Worm (Caenorhabditis elegans): ENCODE data around the gene C11E4.7.
A peak's percentile ranks its signal among the peaks of the same experiment; 100 is the strongest.

C11E4.7 gene

ce11 chrX:9587642-9588041 lies 29.4 kb upstream of the C11E4.7 start, which contains the start of gene gpx-3:
Gene gpx-3, plus strand, starts transcription at chrX:9587942.
- TF ChIP-seq aha-1 (tag): peak; percentile 15
- no peak for TF ChIP-seq Y105C5A.15 (GFP tag; IDR thresholded peaks at IDR 0.05)

DNA sequence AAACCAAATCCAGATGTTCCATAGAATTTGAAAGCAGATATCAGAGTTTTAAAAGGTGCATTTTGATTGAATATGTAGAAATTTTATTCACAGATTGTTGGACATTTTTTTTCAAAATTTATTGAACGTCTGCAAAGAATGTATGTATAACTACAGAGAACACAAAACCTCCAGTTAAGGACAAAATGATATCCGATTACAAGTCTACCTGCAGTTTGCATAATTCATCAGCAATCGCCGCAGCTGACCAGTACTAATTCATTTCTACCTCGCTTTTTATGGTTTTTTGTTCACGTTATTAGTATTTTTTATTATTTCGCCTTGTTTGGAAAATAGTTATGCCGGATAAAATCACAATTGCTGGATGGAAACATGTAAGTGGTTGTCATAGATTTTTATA lies 27.9 kb upstream of the C11E4.7 start, which contains the start of gene del-8:
TSS of gene del-8 (plus strand) at position 301 of the 400 bp plus-strand sequence.
- TF ChIP-seq dpl-1 (GFP tag; optimal IDR thresholded peaks at IDR 0.05) (no peak), saeg-2 (GFP tag; IDR thresholded peaks at IDR 0.05) (no peak), dmd-9 (GFP tag; IDR thresholded peaks at IDR 0.05) (no peak)

- no peak for TF ChIP-seq lin-38 (GFP tag; IDR thresholded peaks at IDR 0.05)
- no peak for TF ChIP-seq hlh-30 (tag; optimal IDR thresholded peaks at IDR 0.05; ENCODE audit: insufficient read depth)
- no peak for TF ChIP-seq php-3 (GFP tag; IDR thresholded peaks at IDR 0.05)
- TF ChIP-seq lsy-2 (tag; optimal IDR thresholded peaks at IDR 0.05): no peak
- TF ChIP-seq nhr-25 (tag; optimal IDR thresholded peaks at IDR 0.05; ENCODE audit: borderline replicate concordance, insufficient read depth): no peak
- TF ChIP-seq hmg-1.1 (GFP tag; IDR thresholded peaks at IDR 0.05): no peak
- no peak for TF ChIP-seq ceh-28 (tag; optimal IDR thresholded peaks at IDR 0.05)
- no peak for TF ChIP-seq lin-39 (tag; optimal IDR thresholded peaks at IDR 0.05)
- TF ChIP-seq nhr-41 (GFP tag; IDR thresholded peaks at IDR 0.05): no peak
- TF ChIP-seq ceh-32 (tag; optimal IDR thresholded peaks at IDR 0.05; ENCODE audit: poor library complexity): no peak
- no peak for TF ChIP-seq dmd-9 (GFP tag; IDR thresholded peaks at IDR 0.05)
- TF ChIP-seq ceh-44 (GFP tag; IDR thresholded peaks at IDR 0.05): no peak
- TF ChIP-seq skn-1 (tag; optimal IDR thresholded peaks at IDR 0.05): no peak
- no peak for TF ChIP-seq mxl-2 (GFP tag; conservative IDR thresholded peaks at IDR 0.05)
Measured at ce11 chrX:9597299-9597698, 19.7 kb upstream of the C11E4.7 start.

ce11 chrX:9602625-9603024 lies 14.4 kb upstream of the C11E4.7 start:
- TF ChIP-seq pqm-1 (tag; optimal IDR thresholded peaks at IDR 0.05) (peak; percentile 77), ceh-44 (GFP tag; IDR thresholded peaks at IDR 0.05) (no peak), hlh-11 (tag; optimal IDR thresholded peaks at IDR 0.05) (peak; percentile 25), zip-11 (GFP tag; IDR thresholded peaks at IDR 0.05) (no peak), dve-1 (tag; optimal IDR thresholded peaks at IDR 0.05; ENCODE audit: insufficient read depth) (peak; percentile 16), daf-16 (GFP tag; optimal IDR thresholded peaks at IDR 0.05) (no peak), daf-16 (tag; optimal IDR thresholded peaks at IDR 0.05) (peak; percentile 76), nhr-28 (tag; optimal IDR thresholded peaks at IDR 0.05) (peak; percentile 58), php-3 (GFP tag; IDR thresholded peaks at IDR 0.05) (0 out of 2 replicates have a peak, but pooled peaks have one; percentile 34)

- TF ChIP-seq ceh-28 (tag; optimal IDR thresholded peaks at IDR 0.05) (no peak), unc-62 (GFP tag; optimal IDR thresholded peaks at IDR 0.05 in 1 of 2) (peak in 1 of 2 experiments; percentile 96), unc-62 (tag; optimal IDR thresholded peaks at IDR 0.05) (no peak)
Measured at ce11 chrX:9603180-9603579, 13.8 kb upstream of the C11E4.7 start.

- TF ChIP-seq mxl-2 (GFP tag; conservative IDR thresholded peaks at IDR 0.05): no peak
- no peak for TF ChIP-seq jun-1 (tag; optimal IDR thresholded peaks at IDR 0.05)
- 0 out of 2 replicates have a peak, but pooled peaks have one; percentile 8 for TF ChIP-seq tra-1 (GFP tag; IDR thresholded peaks at IDR 0.05)
- TF ChIP-seq set-16 (GFP tag; IDR thresholded peaks at IDR 0.05): no peak
- TF ChIP-seq lin-29 (GFP tag; IDR thresholded peaks at IDR 0.05): no peak
- no peak for TF ChIP-seq lsy-2 (tag; optimal IDR thresholded peaks at IDR 0.05)
- TF ChIP-seq unc-39 (tag; optimal IDR thresholded peaks at IDR 0.05): no peak
- no peak for TF ChIP-seq nhr-102 (tag; optimal IDR thresholded peaks at IDR 0.05)
- no peak for TF ChIP-seq lim-7 (GFP tag; IDR thresholded peaks at IDR 0.05)
- peak; percentile 32 for TF ChIP-seq nhr-28 (tag; optimal IDR thresholded peaks at IDR 0.05)
- no peak for TF ChIP-seq nhr-76 (tag; optimal IDR thresholded peaks at IDR 0.05)
- no peak for TF ChIP-seq ces-1 (GFP tag; optimal IDR thresholded peaks at IDR 0.05)
- no peak for TF ChIP-seq madf-5 (GFP tag; IDR thresholded peaks at IDR 0.05)
- TF ChIP-seq Y48G9A.11 (GFP tag; IDR thresholded peaks at IDR 0.05): no peak
- no peak for TF ChIP-seq lin-13 (GFP tag; optimal IDR thresholded peaks at IDR 0.05)
- TF ChIP-seq aha-1 (tag): peak; percentile 38
- TF ChIP-seq snpc-1.2 (GFP tag; IDR thresholded peaks at IDR 0.05): no peak
- no peak for TF ChIP-seq attf-4 (tag; optimal IDR thresholded peaks at IDR 0.05)
- no peak for TF ChIP-seq daf-12 (tag; optimal IDR thresholded peaks at IDR 0.05)
- no peak for TF ChIP-seq dmd-8 (GFP tag; IDR thresholded peaks at IDR 0.05)
- no peak for TF ChIP-seq dmd-9 (GFP tag; IDR thresholded peaks at IDR 0.05)
Measured at ce11 chrX:9608127-9608526, 8.9 kb upstream of the C11E4.7 start.
